Fruit fly (Drosophila melanogaster): ENCODE measurements around the gene Eip74EF.

- TF ChIP-seq CG10348 (GFP tag; IDR thresholded peaks at IDR 0.05): no peak
- no peak for TF ChIP-seq rn (GFP tag; IDR thresholded peaks at IDR 0.05)
- TF ChIP-seq CG14655 (GFP tag; optimal IDR thresholded peaks at IDR 0.05): no peak
- TF ChIP-seq CG8159 (tag; optimal IDR thresholded peaks at IDR 0.05): no peak
- peak; percentile 48 for TF ChIP-seq Ets98B (GFP tag; IDR thresholded peaks at IDR 0.05)
- no peak for TF ChIP-seq CG13204 (GFP tag; optimal IDR thresholded peaks at IDR 0.05)
- no peak for TF ChIP-seq CG12605 (GFP tag; IDR thresholded peaks at IDR 0.05)
- no peak for TF ChIP-seq gl (tag; optimal IDR thresholded peaks at IDR 0.05)
- no peak for TF ChIP-seq EcR (GFP tag; optimal IDR thresholded peaks at IDR 0.05)
- no peak for TF ChIP-seq CG15710 (tag; optimal IDR thresholded peaks at IDR 0.05)
- TF ChIP-seq Snoo (tag; optimal IDR thresholded peaks at IDR 0.05): no peak
Measured at dm6 chr3L:17651717-17652651, 32.9 kb upstream of the Eip74EF start.
